Fruit fly (Drosophila melanogaster): ENCODE data around the gene Chro.

dm6 chr3L:22853412-22853811 is 25.4 kb downstream of the Chro start, which contains the start of gene CG32462:
- TF ChIP-seq CG8478 (optimal IDR thresholded peaks at IDR 0.05) (no peak), CTCF (optimal IDR thresholded peaks at IDR 0.05) (no peak)

All from S2 (cell line).